Worm (Caenorhabditis elegans) whole organism, L3 larva: ENCODE measurements around the gene T02H6.5.

Experiments used
- aly-2 ChIP-seq: fragments of 150-350 bp; optimal IDR thresholded peaks from 2 replicates; lab custom pipeline; 2014; ENCODE audit warnings: missing biosample characterization, missing genetic modification characterization
- lin-15B ChIP-seq: fragments of 150-350 bp; optimal IDR thresholded peaks from 2 replicates; lab custom pipeline; 2014; ENCODE audit warnings: missing biosample characterization, missing genetic modification characterization
- nfya-1 ChIP-seq: sonication (generic microtip); optimal IDR thresholded peaks from 2 replicates; lab custom pipeline; 2017; ENCODE audit warnings: missing genetic modification characterization, mild to moderate bottlenecking, missing compliant biosample characterization, antibody characterized with exemption, moderate library complexity; ENCODE audit not compliant: insufficient read depth
- nhr-11 ChIP-seq: fragments of 150-350 bp; optimal IDR thresholded peaks from 2 replicates; lab custom pipeline; 2014; ENCODE audit warnings: missing biosample characterization, missing genetic modification characterization
- tbx-2 ChIP-seq: sonication (generic microtip); optimal IDR thresholded peaks from 2 replicates; lab custom pipeline; 2016; ENCODE audit warnings: mild to moderate bottlenecking, missing genetic modification characterization, missing compliant biosample characterization
- unc-39 ChIP-seq: sonication (generic microtip); optimal IDR thresholded peaks from 4 replicates; lab custom pipeline; 2017; ENCODE audit warnings: missing biosample characterization, missing genetic modification characterization
- zag-1 ChIP-seq: fragments of 150-350 bp; optimal IDR thresholded peaks from 2 replicates; lab custom pipeline; 2014; ENCODE audit warnings: missing biosample characterization, missing genetic modification characterization
- ztf-11 ChIP-seq: fragments of 150-350 bp; optimal IDR thresholded peaks from 2 replicates; lab custom pipeline; 2014; ENCODE audit warnings: missing biosample characterization, missing genetic modification characterization

DNA sequence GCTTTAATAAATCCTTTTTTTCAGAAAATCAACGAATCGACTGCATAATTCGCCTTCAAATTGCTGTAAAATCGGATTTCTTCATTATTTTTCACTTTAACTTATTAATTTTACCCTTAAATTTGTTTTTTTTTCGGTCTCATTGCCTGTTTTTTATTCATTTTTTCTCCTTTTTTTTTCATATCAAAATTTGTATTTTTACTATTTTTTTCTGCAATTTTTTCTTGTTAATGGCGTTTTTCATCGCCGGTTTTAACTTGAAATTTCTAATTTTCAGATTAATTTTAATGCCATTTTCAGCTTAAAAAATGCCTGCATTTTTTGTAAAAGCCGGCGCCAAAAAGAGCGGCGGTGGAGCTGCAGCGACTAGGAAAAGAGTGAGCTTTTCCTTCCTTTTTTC lies 24.2 kb downstream of the T02H6.5 start, which contains the start of gene T02H6.1:
- TF ChIP-seq aly-2 (tag; lab: Kevin White, UChicago) (no peak), nhr-11 (tag; lab: Kevin White, UChicago) (no peak), ztf-11 (tag; lab: Kevin White, UChicago) (no peak), tbx-2 (no peak), unc-39 (tag; lab: Kevin White, UChicago) (no peak), nfya-1 (tag; lab: Kevin White, UChicago) (no peak), lin-15B (tag; lab: Kevin White, UChicago) (no peak), zag-1 (tag; lab: Kevin White, UChicago) (no peak)
